Fruit fly (Drosophila melanogaster) whole organism, pupa: ENCODE measurements around the gene onecut.

Experiments used
- CG14655 ChIP-seq: fragments of 200-800 bp; sonication (Bioruptor generic); optimal IDR thresholded peaks from 3 replicates; lab custom pipeline; 2017; ENCODE audit warnings: mild to moderate bottlenecking, missing biosample characterization, missing genetic modification reagents, missing genetic modification characterization
- CG15710 ChIP-seq: fragments of 200-800 bp; sonication (Bioruptor generic); optimal IDR thresholded peaks from 2 replicates; lab custom pipeline; 2018; ENCODE audit warnings: missing biosample characterization, mild to moderate bottlenecking, missing genetic modification characterization, moderate library complexity
- CG17806 ChIP-seq: fragments of 200-800 bp; sonication (Bioruptor generic); optimal IDR thresholded peaks from 2 replicates; lab custom pipeline; 2018; ENCODE audit warnings: missing biosample characterization, mild to moderate bottlenecking, missing genetic modification characterization, moderate library complexity
- CG32121 ChIP-seq: fragments of 200-800 bp; sonication (Bioruptor generic); IDR thresholded peaks from 2 replicates; pipeline ENCODE4 v1.3.6; 2022; ENCODE audit warnings: missing biosample characterization, missing genetic modification characterization
- CG34367 ChIP-seq: fragments of 200-800 bp; sonication (Bioruptor generic); optimal IDR thresholded peaks from 2 replicates; lab custom pipeline; 2018; ENCODE audit warnings: missing biosample characterization, mild to moderate bottlenecking, missing genetic modification characterization
- CG8301 ChIP-seq: fragments of 200-800 bp; sonication (Bioruptor generic); optimal IDR thresholded peaks from 2 replicates; lab custom pipeline; 2018; ENCODE audit warnings: missing biosample characterization, mild to moderate bottlenecking, missing genetic modification characterization
- CG9948 ChIP-seq: fragments of 200-800 bp; sonication (Bioruptor generic); optimal IDR thresholded peaks from 2 replicates; lab custom pipeline; 2018; ENCODE audit warnings: missing biosample characterization, mild to moderate bottlenecking, missing genetic modification characterization, moderate library complexity
- D1 ChIP-seq: fragments of 200-800 bp; sonication (Bioruptor generic); optimal IDR thresholded peaks from 2 replicates; lab custom pipeline; 2018; ENCODE audit warnings: missing biosample characterization, mild to moderate bottlenecking, missing genetic modification characterization, moderate library complexity
- EcR ChIP-seq: fragments of 200-800 bp; sonication (Bioruptor generic); optimal IDR thresholded peaks from 3 replicates; lab custom pipeline; 2019; ENCODE audit warnings: missing biosample characterization, missing genetic modification characterization, mild to moderate bottlenecking, moderate library complexity, missing genetic modification reagents
- Pif1A ChIP-seq: fragments of 200-800 bp; sonication (Bioruptor generic); optimal IDR thresholded peaks from 3 replicates; lab custom pipeline; 2016; ENCODE audit warnings: missing biosample characterization, missing genetic modification characterization
- Pif1B ChIP-seq: fragments of 200-800 bp; sonication (Bioruptor generic); optimal IDR thresholded peaks from 3 replicates; lab custom pipeline; 2016; ENCODE audit warnings: missing biosample characterization, missing genetic modification characterization
- gl ChIP-seq: fragments of 200-800 bp; sonication (Bioruptor generic); optimal IDR thresholded peaks from 2 replicates; lab custom pipeline; 2018; ENCODE audit warnings: missing biosample characterization, mild to moderate bottlenecking, missing genetic modification characterization
- rn ChIP-seq: fragments of 200-800 bp; sonication (Bioruptor generic); IDR thresholded peaks from 2 replicates; pipeline ENCODE4 v1.3.6; 2022; ENCODE audit warnings: missing biosample characterization, missing genetic modification characterization

- no peak for TF ChIP-seq CG32121
- no peak for TF ChIP-seq Pif1A (GFP tag; lab: Kevin White, UChicago)
- no peak for TF ChIP-seq CG17806
- TF ChIP-seq rn (GFP tag; lab: Robert Waterston, UW): no peak
- TF ChIP-seq EcR (GFP tag; lab: Kevin White, UChicago): no peak
- TF ChIP-seq CG34367 (tag; lab: Kevin White, UChicago): no peak
- TF ChIP-seq Pif1B (GFP tag; lab: Kevin White, UChicago): no peak
- peak; percentile 45 for TF ChIP-seq D1 (tag; lab: Kevin White, UChicago)
- TF ChIP-seq CG8301 (tag; lab: Kevin White, UChicago): no peak
- no peak for TF ChIP-seq CG9948 (tag; lab: Kevin White, UChicago)
- no peak for TF ChIP-seq CG14655 (GFP tag; lab: Kevin White, UChicago)
- no peak for TF ChIP-seq gl (tag; lab: Kevin White, UChicago)
- TF ChIP-seq CG15710 (tag; lab: Kevin White, UChicago): no peak
Measured at dm6 chr4:554758-555157, 52.7 kb downstream of the onecut start.
